Worm (Caenorhabditis elegans): ENCODE data around the gene ptr-20.

ce11 chrII:15209309-15209708 lies 51.3 kb downstream of the ptr-20 start:
- TF ChIP-seq him-1 (tag; optimal IDR thresholded peaks at IDR 0.05) (no peak), dao-5 (tag; optimal IDR thresholded peaks at IDR 0.05) (no peak), W03F9.2 (tag; optimal IDR thresholded peaks at IDR 0.05) (no peak)
